Worm (Caenorhabditis elegans) whole organism, L1 larva: ENCODE measurements around the gene E04D5.5.

Experiments used
- C04F5.9 ChIP-seq: sonication (generic microtip); optimal IDR thresholded peaks from 2 replicates; lab custom pipeline; 2016; ENCODE audit warnings: missing genetic modification characterization, missing compliant biosample characterization
- C34B4.2 ChIP-seq: sonication (generic microtip); optimal IDR thresholded peaks from 2 replicates; lab custom pipeline; 2017; ENCODE audit warnings: mild to moderate bottlenecking, missing genetic modification characterization, missing compliant biosample characterization
- Y116A8C.19 ChIP-seq: sonication (generic microtip); optimal IDR thresholded peaks from 2 replicates; lab custom pipeline; 2016; ENCODE audit warnings: missing compliant biosample characterization, missing genetic modification characterization, borderline replicate concordance
- aha-1 ChIP-seq: fragments of 150-350 bp; optimal IDR thresholded peaks from 2 replicates; lab custom pipeline; 2014; ENCODE audit warnings: missing biosample characterization, missing genetic modification characterization
- aly-2 ChIP-seq: fragments of 150-350 bp; optimal IDR thresholded peaks from 2 replicates; lab custom pipeline; 2014; ENCODE audit warnings: missing biosample characterization, missing genetic modification characterization
- ama-1 ChIP-seq: fragments of 150-350 bp; optimal IDR thresholded peaks from 2 replicates; lab custom pipeline; 2014
- blmp-1 ChIP-seq: fragments of 150-350 bp; optimal IDR thresholded peaks from 2 replicates; lab custom pipeline; 2014; ENCODE audit warnings: missing biosample characterization, missing genetic modification characterization
- ceh-82 ChIP-seq, 3 experiments: fragments of 150-350 bp in 1 of 3; sonication (generic microtip) in 2 of 3; optimal IDR thresholded peaks; 2 replicates each; lab custom pipeline; 2014 to 2017; ENCODE audit warnings: missing biosample characterization in 3 of 3, missing genetic modification characterization in 3 of 3
- ceh-90 ChIP-seq: sonication (generic microtip); optimal IDR thresholded peaks from 2 replicates; lab custom pipeline; 2016; ENCODE audit warnings: missing genetic modification characterization, missing compliant biosample characterization
- ces-1 ChIP-seq: fragments of 150-350 bp; optimal IDR thresholded peaks from 2 replicates; lab custom pipeline; 2014; ENCODE audit warnings: missing biosample characterization, missing genetic modification reagents, missing genetic modification characterization
- dpl-1 ChIP-seq, 3 experiments: fragments of 150-350 bp in 2 of 3; sonication (generic microtip) in 1 of 3; optimal IDR thresholded peaks; 2 replicates each; lab custom pipeline; 2014 to 2017; ENCODE audit warnings: missing biosample characterization in 3 of 3, missing genetic modification characterization in 3 of 3, missing genetic modification reagents in 3 of 3
- dsc-1 ChIP-seq: sonication (generic microtip); optimal IDR thresholded peaks from 2 replicates; lab custom pipeline; 2016; ENCODE audit warnings: mild to moderate bottlenecking, missing genetic modification characterization, missing compliant biosample characterization
- efl-1 ChIP-seq, 4 experiments: fragments of 150-350 bp; optimal IDR thresholded peaks in 3 of 4; peaks in 1 of 4; 1 replicate in 1 of 4; 2 replicates in 3 of 4; lab custom pipeline; 2014; ENCODE audit warnings: missing biosample characterization in 2 of 4, missing genetic modification characterization in 2 of 4, missing genetic modification reagents in 2 of 4
- elt-2 ChIP-seq: sonication (generic microtip); optimal IDR thresholded peaks from 2 replicates; lab custom pipeline; 2016; ENCODE audit warnings: missing genetic modification characterization, mild to moderate bottlenecking, inconsistent platforms, missing compliant biosample characterization, missing genetic modification reagents
- elt-3 ChIP-seq, 6 experiments: fragments of 150-350 bp in 1 of 6; sonication (generic microtip); optimal IDR thresholded peaks; 2 replicates each; lab custom pipeline; 2017 to 2018; ENCODE audit warnings: missing biosample characterization in 6 of 6, missing genetic modification characterization in 6 of 6, inconsistent platforms in 1 of 6
- fkh-10 ChIP-seq: sonication (generic microtip); optimal IDR thresholded peaks from 2 replicates; lab custom pipeline; 2017; ENCODE audit warnings: missing biosample characterization, missing genetic modification reagents, missing genetic modification characterization
- fkh-4 ChIP-seq: sonication (generic microtip); optimal IDR thresholded peaks from 2 replicates; lab custom pipeline; 2016; ENCODE audit warnings: missing compliant biosample characterization, missing genetic modification characterization, borderline replicate concordance
- fos-1 ChIP-seq: fragments of 150-350 bp; optimal IDR thresholded peaks from 2 replicates; lab custom pipeline; 2014; ENCODE audit warnings: missing biosample characterization, missing genetic modification characterization
- grh-1 ChIP-seq: fragments of 200-800 bp; sonication (Bioruptor generic); IDR thresholded peaks from 2 replicates; pipeline ENCODE4 v1.3.6; 2022; ENCODE audit warnings: missing genetic modification reagents, missing genetic modification characterization, missing compliant biosample characterization
- hlh-17 ChIP-seq: fragments of 200-800 bp; sonication (Bioruptor generic); optimal IDR thresholded peaks from 2 replicates; lab custom pipeline; 2018; ENCODE audit warnings: missing genetic modification characterization, mild to moderate bottlenecking, missing compliant biosample characterization, moderate library complexity, borderline replicate concordance
- hlh-4 ChIP-seq: sonication (generic microtip); optimal IDR thresholded peaks from 2 replicates; lab custom pipeline; 2016; ENCODE audit warnings: mild to moderate bottlenecking, missing genetic modification characterization, missing compliant biosample characterization
- irx-1 ChIP-seq: sonication (generic microtip); optimal IDR thresholded peaks from 2 replicates; lab custom pipeline; 2016; ENCODE audit warnings: missing genetic modification characterization, missing compliant biosample characterization
- isw-1 ChIP-seq: fragments of 200-800 bp; sonication (Bioruptor generic); IDR thresholded peaks from 2 replicates; pipeline ENCODE4 v1.3.6; 2022; ENCODE audit warnings: missing genetic modification characterization, missing compliant biosample characterization
- jun-1 ChIP-seq: fragments of 150-350 bp; optimal IDR thresholded peaks from 2 replicates; lab custom pipeline; 2014; ENCODE audit warnings: missing biosample characterization, missing genetic modification reagents, missing genetic modification characterization
- lin-15B ChIP-seq: fragments of 150-350 bp; sonication (generic microtip); optimal IDR thresholded peaks from 3 replicates; lab custom pipeline; 2014; ENCODE audit warnings: missing biosample characterization, missing genetic modification characterization
- lin-35 ChIP-seq, 2 experiments: fragments of 150-350 bp; optimal IDR thresholded peaks; 2 replicates each; lab custom pipeline; 2014; ENCODE audit warnings: missing biosample characterization in 2 of 2, missing genetic modification characterization in 2 of 2, missing genetic modification reagents in 2 of 2
- lsy-2 ChIP-seq, 2 experiments: fragments of 150-350 bp; optimal IDR thresholded peaks; 2 replicates each; lab custom pipeline; 2014; ENCODE audit warnings: missing biosample characterization in 2 of 2, missing genetic modification characterization in 2 of 2
- mdl-1 ChIP-seq, 2 experiments: fragments of 150-350 bp; optimal IDR thresholded peaks; 2 replicates each; lab custom pipeline; 2014 to 2017; ENCODE audit warnings: missing biosample characterization in 2 of 2, missing genetic modification characterization in 2 of 2, inconsistent platforms in 1 of 2
- mef-2 ChIP-seq: fragments of 150-350 bp; optimal IDR thresholded peaks from 2 replicates; lab custom pipeline; 2014; ENCODE audit warnings: missing biosample characterization, missing genetic modification characterization
- mep-1 ChIP-seq: fragments of 150-350 bp; optimal IDR thresholded peaks from 2 replicates; lab custom pipeline; 2014; ENCODE audit warnings: missing biosample characterization, missing genetic modification characterization
- nhr-11 ChIP-seq: fragments of 150-350 bp; optimal IDR thresholded peaks from 2 replicates; lab custom pipeline; 2014; ENCODE audit warnings: missing biosample characterization, missing genetic modification characterization
- nhr-19 ChIP-seq: fragments of 200-800 bp; sonication (Bioruptor generic); conservative IDR thresholded peaks from 2 replicates; pipeline ENCODE4 v1.3.6; 2022; ENCODE audit warnings: missing genetic modification characterization, missing compliant biosample characterization
- nhr-20 ChIP-seq: sonication (generic microtip); optimal IDR thresholded peaks from 2 replicates; lab custom pipeline; 2016; ENCODE audit warnings: mild to moderate bottlenecking, missing genetic modification characterization, missing compliant biosample characterization
- nhr-237 ChIP-seq: fragments of 150-350 bp; optimal IDR thresholded peaks from 2 replicates; lab custom pipeline; 2014; ENCODE audit warnings: missing biosample characterization, missing genetic modification characterization
- nhr-28 ChIP-seq: fragments of 150-350 bp; optimal IDR thresholded peaks from 2 replicates; lab custom pipeline; 2014; ENCODE audit warnings: missing biosample characterization, missing genetic modification characterization
- nhr-47 ChIP-seq: sonication (generic microtip); optimal IDR thresholded peaks from 2 replicates; lab custom pipeline; 2016; ENCODE audit warnings: mild to moderate bottlenecking, missing genetic modification characterization, moderate library complexity, missing compliant biosample characterization
- nhr-71 ChIP-seq: sonication (generic microtip); optimal IDR thresholded peaks from 2 replicates; lab custom pipeline; 2016; ENCODE audit warnings: mild to moderate bottlenecking, missing genetic modification characterization, moderate library complexity, missing compliant biosample characterization
- nhr-76 ChIP-seq: sonication (generic microtip); optimal IDR thresholded peaks from 2 replicates; lab custom pipeline; 2017; ENCODE audit warnings: missing biosample characterization, missing genetic modification characterization
- nhr-77 ChIP-seq: fragments of 150-350 bp; optimal IDR thresholded peaks from 2 replicates; lab custom pipeline; 2014; ENCODE audit warnings: missing biosample characterization, missing genetic modification characterization
- nhr-84 ChIP-seq: sonication (generic microtip); optimal IDR thresholded peaks from 2 replicates; lab custom pipeline; 2017; ENCODE audit warnings: missing biosample characterization, missing genetic modification characterization
- nhr-85 ChIP-seq: sonication (generic microtip); peaks from one replicate; lab custom pipeline; 2016; ENCODE audit warnings: missing genetic modification characterization, inconsistent platforms, missing compliant biosample characterization
- pqm-1 ChIP-seq: sonication (generic microtip); optimal IDR thresholded peaks from 3 replicates; lab custom pipeline; 2017; ENCODE audit warnings: missing biosample characterization, missing genetic modification characterization
- skn-1 ChIP-seq: fragments of 150-350 bp; optimal IDR thresholded peaks from 2 replicates; lab custom pipeline; 2014; ENCODE audit warnings: missing biosample characterization, missing genetic modification characterization
- snpc-4 ChIP-seq: fragments of 150-350 bp; optimal IDR thresholded peaks from 2 replicates; lab custom pipeline; 2014; ENCODE audit warnings: missing biosample characterization, missing genetic modification characterization
- snu-23 ChIP-seq: sonication (generic microtip); optimal IDR thresholded peaks from 2 replicates; lab custom pipeline; 2016; ENCODE audit warnings: missing genetic modification characterization, missing compliant biosample characterization
- sox-4 ChIP-seq: sonication (generic microtip); optimal IDR thresholded peaks from 2 replicates; lab custom pipeline; 2016; ENCODE audit warnings: missing genetic modification characterization, missing compliant biosample characterization
- sptf-1 ChIP-seq: fragments of 150-350 bp; optimal IDR thresholded peaks from 2 replicates; lab custom pipeline; 2014; ENCODE audit warnings: missing biosample characterization, missing genetic modification characterization
- tlp-1 ChIP-seq: fragments of 150-350 bp; optimal IDR thresholded peaks from 2 replicates; lab custom pipeline; 2014; ENCODE audit warnings: missing biosample characterization, missing genetic modification characterization
- unc-130 ChIP-seq: fragments of 150-350 bp; optimal IDR thresholded peaks from 2 replicates; lab custom pipeline; 2017; ENCODE audit warnings: missing biosample characterization, missing genetic modification characterization, inconsistent platforms
- unc-30 ChIP-seq: sonication (generic microtip); optimal IDR thresholded peaks from 2 replicates; lab custom pipeline; 2017; ENCODE audit warnings: missing biosample characterization, missing genetic modification characterization
- unc-86 ChIP-seq: sonication (generic microtip); optimal IDR thresholded peaks from 2 replicates; lab custom pipeline; 2016; ENCODE audit warnings: missing genetic modification characterization, missing compliant biosample characterization
- unc-98 ChIP-seq: fragments of 200-800 bp; sonication (Bioruptor generic); IDR thresholded peaks from 2 replicates; pipeline ENCODE4 v1.3.6; 2022; ENCODE audit warnings: missing genetic modification characterization, missing compliant biosample characterization
- xbp-1 ChIP-seq: sonication (generic microtip); optimal IDR thresholded peaks from 2 replicates; lab custom pipeline; 2016; ENCODE audit warnings: missing genetic modification characterization, missing compliant biosample characterization
- zag-1 ChIP-seq: fragments of 150-350 bp; optimal IDR thresholded peaks from 2 replicates; lab custom pipeline; 2014; ENCODE audit warnings: missing biosample characterization, missing genetic modification characterization
- ztf-11 ChIP-seq, 2 experiments: sonication (generic microtip); optimal IDR thresholded peaks; 2 replicates each; lab custom pipeline; 2016 to 2017; ENCODE audit warnings: missing genetic modification characterization in 2 of 2, missing biosample characterization in 1 of 2, missing compliant biosample characterization in 1 of 2

The E04D5.5 gene

ce11 chrII:10450335-10450734 lies 39.2 kb downstream of the E04D5.5 start:
- TF ChIP-seq aha-1 (tag; lab: Kevin White, UChicago) (no peak), nhr-20 (tag; lab: Kevin White, UChicago) (no peak), unc-86 (no peak), hlh-4 (tag; lab: Kevin White, UChicago) (no peak), zag-1 (no peak), sptf-1 (tag; lab: Kevin White, UChicago) (no peak), unc-30 (tag; lab: Kevin White, UChicago) (no peak), nhr-84 (tag; lab: Kevin White, UChicago) (no peak), dsc-1 (no peak), nhr-77 (tag; lab: Kevin White, UChicago) (no peak), fkh-10 (GFP tag; lab: Kevin White, UChicago) (no peak), C34B4.2 (tag; lab: Kevin White, UChicago) (no peak), efl-1 (optimal IDR thresholded peaks at IDR 0.05; lab: Kevin White, UChicago) (peak in 1 of 2 experiments; percentile 12), efl-1 (GFP tag; optimal IDR thresholded peaks at IDR 0.05 in 1 of 2; lab: Kevin White, UChicago) (peak in 1 of 2 experiments; percentile 18), ama-1 (lab: Kevin White, UChicago) (peak; percentile 69), xbp-1 (tag; lab: Kevin White, UChicago) (no peak), nhr-19 (GFP tag; lab: Robert Waterston, UW) (no peak), dpl-1 (GFP tag; optimal IDR thresholded peaks at IDR 0.05; lab: Kevin White, UChicago) (no peak), jun-1 (tag; lab: Kevin White, UChicago) (no peak), blmp-1 (peak; percentile 11), nhr-85 (peak; percentile 12), fos-1 (no peak), skn-1 (tag; lab: Kevin White, UChicago) (no peak), mep-1 (tag; lab: Kevin White, UChicago) (no peak), nhr-71 (tag; lab: Kevin White, UChicago) (peak; percentile 27), ces-1 (no peak), lin-35 (GFP tag; optimal IDR thresholded peaks at IDR 0.05; lab: Kevin White, UChicago) (peak in 1 of 2 experiments; percentile 22), nhr-28 (tag; lab: Kevin White, UChicago) (no peak), irx-1 (tag; lab: Kevin White, UChicago) (no peak), pqm-1 (tag; lab: Kevin White, UChicago) (no peak), fkh-4 (no peak), grh-1 (GFP tag; lab: Robert Waterston, UW) (no peak), ztf-11 (tag; optimal IDR thresholded peaks at IDR 0.05; lab: Kevin White, UChicago) (no peak), sox-4 (tag; lab: Kevin White, UChicago) (no peak), lsy-2 (tag; optimal IDR thresholded peaks at IDR 0.05; lab: Kevin White, UChicago) (peak in 1 of 2 experiments; percentile 18), lin-15B (tag; lab: Kevin White, UChicago) (no peak), C04F5.9 (no peak), aly-2 (tag; lab: Kevin White, UChicago) (no peak), elt-3 (tag; optimal IDR thresholded peaks at IDR 0.05; lab: Kevin White, UChicago) (no peak), mdl-1 (tag; optimal IDR thresholded peaks at IDR 0.05; lab: Kevin White, UChicago) (no peak), nhr-11 (no peak), mef-2 (tag; lab: Kevin White, UChicago) (no peak), elt-2 (tag; lab: Kevin White, UChicago) (peak; percentile 37), tlp-1 (tag; lab: Kevin White, UChicago) (no peak), unc-130 (tag; lab: Kevin White, UChicago) (no peak), snpc-4 (tag; lab: Kevin White, UChicago) (no peak), nhr-47 (tag; lab: Kevin White, UChicago) (peak; percentile 10), snu-23 (GFP tag; lab: Kevin White, UChicago) (peak; percentile 30), unc-98 (no peak), isw-1 (GFP tag; lab: Robert Waterston, UW) (no peak), ceh-82 (tag; optimal IDR thresholded peaks at IDR 0.05; lab: Kevin White, UChicago) (no peak), ceh-90 (tag; lab: Kevin White, UChicago) (no peak), Y116A8C.19 (tag; lab: Kevin White, UChicago) (no peak), nhr-237 (no peak), hlh-17 (GFP tag; lab: Kevin White, UChicago) (no peak), nhr-76 (tag; lab: Kevin White, UChicago) (no peak)
